Worm (Caenorhabditis elegans) whole organism, L2 larva: ENCODE data around the gene clec-186.

Experiments
- C34F6.9 ChIP-seq: fragments of 150-350 bp; optimal IDR thresholded peaks from 2 replicates; lab custom pipeline; 2014; ENCODE audit warnings: missing biosample characterization, missing genetic modification characterization
- F13H6.1 ChIP-seq: sonication (generic microtip); optimal IDR thresholded peaks from 2 replicates; lab custom pipeline; 2016; ENCODE audit warnings: missing genetic modification characterization, missing compliant biosample characterization
- R02D3.7 ChIP-seq: fragments of 150-350 bp; optimal IDR thresholded peaks from 2 replicates; lab custom pipeline; 2014; ENCODE audit warnings: missing biosample characterization, missing genetic modification characterization
- Y55F3AM.14 ChIP-seq: fragments of 200-800 bp; sonication (Bioruptor generic); optimal IDR thresholded peaks from 2 replicates; lab custom pipeline; 2018; ENCODE audit warnings: mild to moderate bottlenecking, missing genetic modification characterization, missing compliant biosample characterization
- ZK546.5 ChIP-seq: sonication (generic microtip); optimal IDR thresholded peaks from 2 replicates; lab custom pipeline; 2017; ENCODE audit warnings: missing biosample characterization, missing genetic modification characterization
- aly-2 ChIP-seq: fragments of 150-350 bp; optimal IDR thresholded peaks from 2 replicates; lab custom pipeline; 2014; ENCODE audit warnings: missing biosample characterization, missing genetic modification characterization
- blmp-1 ChIP-seq: sonication (generic microtip); optimal IDR thresholded peaks from 2 replicates; lab custom pipeline; 2017; ENCODE audit warnings: missing genetic modification characterization, mild to moderate bottlenecking, missing compliant biosample characterization, antibody characterized with exemption, moderate library complexity; ENCODE audit not compliant: insufficient read depth
- ceh-16 ChIP-seq: fragments of 150-350 bp; optimal IDR thresholded peaks from 2 replicates; lab custom pipeline; 2014; ENCODE audit warnings: missing biosample characterization, missing genetic modification characterization
- ceh-82 ChIP-seq: fragments of 150-350 bp; optimal IDR thresholded peaks from 2 replicates; lab custom pipeline; 2014; ENCODE audit warnings: missing biosample characterization, missing genetic modification characterization
- crh-2 ChIP-seq: sonication (generic microtip); optimal IDR thresholded peaks from 2 replicates; lab custom pipeline; 2017; ENCODE audit warnings: missing biosample characterization, missing genetic modification characterization
- elt-3 ChIP-seq: sonication (generic microtip); optimal IDR thresholded peaks from 2 replicates; lab custom pipeline; 2017; ENCODE audit warnings: missing biosample characterization, missing genetic modification characterization
- fos-1 ChIP-seq: fragments of 150-350 bp; optimal IDR thresholded peaks from 2 replicates; lab custom pipeline; 2014; ENCODE audit warnings: missing biosample characterization, missing genetic modification characterization
- gmeb-1 ChIP-seq: fragments of 150-350 bp; optimal IDR thresholded peaks from 2 replicates; lab custom pipeline; 2014; ENCODE audit warnings: missing biosample characterization, missing genetic modification characterization
- lin-11 ChIP-seq: fragments of 150-350 bp; sonication (generic microtip); optimal IDR thresholded peaks from 2 replicates; lab custom pipeline; 2014; ENCODE audit warnings: missing biosample characterization, missing genetic modification characterization, inconsistent platforms, mixed read lengths
- lin-13 ChIP-seq: fragments of 150-350 bp; optimal IDR thresholded peaks from 2 replicates; lab custom pipeline; 2014; ENCODE audit warnings: missing biosample characterization, missing genetic modification reagents, missing genetic modification characterization
- lin-39 ChIP-seq: fragments of 150-350 bp; optimal IDR thresholded peaks from 2 replicates; lab custom pipeline; 2014; ENCODE audit warnings: missing biosample characterization, missing genetic modification reagents, missing genetic modification characterization
- lsy-2 ChIP-seq, 2 experiments: fragments of 150-350 bp in 1 of 2; sonication (generic microtip) in 1 of 2; optimal IDR thresholded peaks; 2 replicates each; lab custom pipeline; 2014 to 2017; ENCODE audit warnings: missing biosample characterization in 2 of 2, missing genetic modification characterization in 2 of 2
- mab-5 ChIP-seq: fragments of 150-350 bp; optimal IDR thresholded peaks from 2 replicates; lab custom pipeline; 2014; ENCODE audit warnings: missing biosample characterization, missing genetic modification characterization
- mdl-1 ChIP-seq, 2 experiments: fragments of 150-350 bp in 1 of 2; sonication (generic microtip) in 1 of 2; optimal IDR thresholded peaks; 2 replicates each; lab custom pipeline; 2017; ENCODE audit warnings: missing biosample characterization in 2 of 2, missing genetic modification characterization in 2 of 2
- nhr-10 ChIP-seq: sonication (generic microtip); optimal IDR thresholded peaks from 2 replicates; lab custom pipeline; 2017; ENCODE audit warnings: missing biosample characterization, missing genetic modification characterization
- nhr-11 ChIP-seq: fragments of 150-350 bp; optimal IDR thresholded peaks from 2 replicates; lab custom pipeline; 2014; ENCODE audit warnings: missing biosample characterization, missing genetic modification characterization
- nhr-129 ChIP-seq: fragments of 150-350 bp; optimal IDR thresholded peaks from 2 replicates; lab custom pipeline; 2014; ENCODE audit warnings: missing biosample characterization, missing genetic modification characterization
- nhr-21 ChIP-seq: fragments of 150-350 bp; optimal IDR thresholded peaks from 2 replicates; lab custom pipeline; 2014; ENCODE audit warnings: missing biosample characterization, missing genetic modification characterization
- nhr-237 ChIP-seq: fragments of 150-350 bp; optimal IDR thresholded peaks from 2 replicates; lab custom pipeline; 2014; ENCODE audit warnings: missing biosample characterization, missing genetic modification characterization
- nhr-25 ChIP-seq: fragments of 150-350 bp; sonication (generic microtip); optimal IDR thresholded peaks from 3 replicates; lab custom pipeline; 2014; ENCODE audit warnings: missing biosample characterization, missing genetic modification characterization
- nhr-6 ChIP-seq: fragments of 150-350 bp; optimal IDR thresholded peaks from 2 replicates; lab custom pipeline; 2014; ENCODE audit warnings: missing biosample characterization, missing genetic modification characterization
- nhr-77 ChIP-seq: fragments of 150-350 bp; optimal IDR thresholded peaks from 2 replicates; lab custom pipeline; 2014; ENCODE audit warnings: missing biosample characterization, missing genetic modification characterization
- peb-1 ChIP-seq: fragments of 150-350 bp; optimal IDR thresholded peaks from 2 replicates; lab custom pipeline; 2014; ENCODE audit warnings: missing biosample characterization, missing genetic modification characterization
- sem-4 ChIP-seq: fragments of 150-350 bp; optimal IDR thresholded peaks from 2 replicates; lab custom pipeline; 2014; ENCODE audit warnings: missing biosample characterization, missing genetic modification reagents, missing genetic modification characterization
- skn-1 ChIP-seq: sonication (generic microtip); optimal IDR thresholded peaks from 2 replicates; lab custom pipeline; 2017; ENCODE audit warnings: missing biosample characterization, missing genetic modification characterization
- sma-3 ChIP-seq: sonication (generic microtip); optimal IDR thresholded peaks from 2 replicates; lab custom pipeline; 2016; ENCODE audit warnings: missing genetic modification reagents, missing genetic modification characterization, missing compliant biosample characterization
- sma-9 ChIP-seq, 2 experiments: fragments of 150-350 bp in 1 of 2; sonication (generic microtip) in 1 of 2; optimal IDR thresholded peaks; 2 replicates each; lab custom pipeline; 2014 to 2016; ENCODE audit warnings: missing genetic modification characterization in 2 of 2, mild to moderate bottlenecking in 1 of 2, missing biosample characterization in 1 of 2, missing compliant biosample characterization in 1 of 2, missing genetic modification reagents in 1 of 2, moderate library complexity in 1 of 2
- snpc-4 ChIP-seq: fragments of 150-350 bp; optimal IDR thresholded peaks from 2 replicates; lab custom pipeline; 2014; ENCODE audit warnings: missing biosample characterization, missing genetic modification characterization
- unc-39 ChIP-seq: fragments of 150-350 bp; optimal IDR thresholded peaks from 2 replicates; lab custom pipeline; 2014; ENCODE audit warnings: missing biosample characterization, missing genetic modification characterization
- unc-55 ChIP-seq: fragments of 150-350 bp; sonication (generic microtip); optimal IDR thresholded peaks from 3 replicates; lab custom pipeline; 2014; ENCODE audit warnings: missing biosample characterization, missing genetic modification reagents, missing genetic modification characterization
- unc-62 ChIP-seq: fragments of 150-350 bp; optimal IDR thresholded peaks from 2 replicates; lab custom pipeline; 2014; ENCODE audit warnings: missing biosample characterization, missing genetic modification reagents, missing genetic modification characterization
- zag-1 ChIP-seq: fragments of 150-350 bp; optimal IDR thresholded peaks from 2 replicates; lab custom pipeline; 2014; ENCODE audit warnings: missing biosample characterization, missing genetic modification characterization
- ztf-4 ChIP-seq: fragments of 150-350 bp; optimal IDR thresholded peaks from 2 replicates; lab custom pipeline; 2014; ENCODE audit warnings: missing biosample characterization, missing genetic modification characterization

clec-186 gene

ce11 chrIV:12840348-12840747 is 25.6 kb upstream of the clec-186 start (continued):
- peak; percentile 39 for TF ChIP-seq sem-4 (tag; lab: Kevin White, UChicago)
- no peak for TF ChIP-seq ceh-16 (tag; lab: Kevin White, UChicago)
- no peak for TF ChIP-seq nhr-77 (tag; lab: Kevin White, UChicago)
- no peak for TF ChIP-seq gmeb-1 (tag; lab: Kevin White, UChicago)
- TF ChIP-seq, all 48 proteins: peak for 7

- TF ChIP-seq elt-3 (no peak), ZK546.5 (tag; lab: Kevin White, UChicago) (no peak), Y55F3AM.14 (no peak), unc-55 (GFP tag; lab: Kevin White, UChicago) (no peak), nhr-237 (tag; lab: Kevin White, UChicago) (no peak), sma-9 (GFP tag; optimal IDR thresholded peaks at IDR 0.05; lab: Kevin White, UChicago) (no peak), sma-9 (tag; optimal IDR thresholded peaks at IDR 0.05; lab: Kevin White, UChicago) (no peak), skn-1 (no peak), unc-62 (GFP tag; lab: Kevin White, UChicago) (no peak), ceh-82 (no peak), fos-1 (tag; lab: Kevin White, UChicago) (no peak), lin-39 (tag; lab: Kevin White, UChicago) (no peak), R02D3.7 (tag; lab: Kevin White, UChicago) (no peak), nhr-129 (tag; lab: Kevin White, UChicago) (no peak), sma-3 (no peak), mdl-1 (tag; optimal IDR thresholded peaks at IDR 0.05; lab: Kevin White, UChicago) (no peak), nhr-25 (tag; lab: Kevin White, UChicago) (no peak), zag-1 (tag; lab: Kevin White, UChicago) (no peak), nhr-21 (no peak)
Measured at ce11 chrIV:12840873-12841272, 25.0 kb upstream of the clec-186 start.

DNA sequence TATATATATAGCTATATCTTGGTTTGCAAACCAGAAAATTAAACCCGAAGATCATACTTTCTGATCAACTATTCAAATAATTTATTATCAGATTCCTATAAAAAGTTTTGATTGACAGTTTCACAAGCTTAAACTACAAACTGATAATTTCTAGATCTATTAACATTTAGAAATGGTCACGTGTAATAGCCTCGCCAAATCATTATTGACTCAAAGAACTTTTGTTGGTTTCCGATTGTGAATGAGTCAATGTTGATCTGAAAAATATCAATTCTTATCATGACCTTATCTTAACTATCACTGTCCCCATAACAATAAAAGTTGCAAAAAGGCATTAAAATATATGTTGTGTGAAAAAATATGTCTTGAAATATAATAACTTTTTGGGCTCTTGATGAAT is 23.8 kb upstream of the clec-186 start:
- TF ChIP-seq unc-39 (tag; lab: Kevin White, UChicago): no peak
- TF ChIP-seq blmp-1 (tag; lab: Kevin White, UChicago): no peak
- peak; percentile 53 for TF ChIP-seq crh-2
- TF ChIP-seq nhr-21: no peak
- TF ChIP-seq fos-1 (tag; lab: Kevin White, UChicago): peak; percentile 85
- no peak for TF ChIP-seq F13H6.1 (tag; lab: Kevin White, UChicago)
- TF ChIP-seq C34F6.9: no peak
- no peak for TF ChIP-seq mdl-1 (tag; optimal IDR thresholded peaks at IDR 0.05; lab: Kevin White, UChicago)
- peak; percentile 71 for TF ChIP-seq skn-1
- peak; percentile 32 for TF ChIP-seq gmeb-1 (tag; lab: Kevin White, UChicago)
- peak in 1 of 2 experiments; percentile 8 for TF ChIP-seq lsy-2 (tag; optimal IDR thresholded peaks at IDR 0.05; lab: Kevin White, UChicago)
- no peak for TF ChIP-seq elt-3
- no peak for TF ChIP-seq lin-39 (tag; lab: Kevin White, UChicago)
- no peak for TF ChIP-seq peb-1 (tag; lab: Kevin White, UChicago)
- TF ChIP-seq nhr-6 (tag; lab: Kevin White, UChicago): no peak
- no peak for TF ChIP-seq aly-2 (tag; lab: Kevin White, UChicago)
- TF ChIP-seq ZK546.5 (tag; lab: Kevin White, UChicago): no peak
- peak; percentile 55 for TF ChIP-seq sma-9 (GFP tag; optimal IDR thresholded peaks at IDR 0.05; lab: Kevin White, UChicago)
- no peak for TF ChIP-seq sma-9 (tag; optimal IDR thresholded peaks at IDR 0.05; lab: Kevin White, UChicago)

DNA sequence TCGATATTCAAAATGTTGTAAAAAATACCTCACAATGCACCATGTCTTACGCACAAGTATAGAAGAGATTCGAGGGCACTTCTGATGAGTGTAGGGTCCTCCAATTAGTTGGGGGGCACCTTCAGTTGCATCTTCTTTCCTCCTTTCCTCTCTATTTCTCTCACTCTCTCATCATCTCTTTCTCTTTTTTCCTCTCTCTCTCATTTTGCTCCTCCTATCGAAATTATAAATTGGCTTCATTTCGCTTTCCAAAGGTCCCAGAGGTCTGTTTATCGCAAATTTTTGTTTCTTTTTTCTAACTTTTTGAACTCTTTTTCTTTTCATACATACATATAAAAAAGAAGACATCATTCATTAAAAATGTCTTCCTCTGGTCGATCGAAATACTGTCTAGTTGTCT is 23.0 kb upstream of the clec-186 start:
- TF ChIP-seq C34F6.9 (peak; percentile 18), lsy-2 (tag; optimal IDR thresholded peaks at IDR 0.05; lab: Kevin White, UChicago) (peak in 1 of 2 experiments; percentile 7), nhr-11 (tag; lab: Kevin White, UChicago) (no peak), snpc-4 (tag; lab: Kevin White, UChicago) (no peak), unc-39 (tag; lab: Kevin White, UChicago) (no peak)

DNA sequence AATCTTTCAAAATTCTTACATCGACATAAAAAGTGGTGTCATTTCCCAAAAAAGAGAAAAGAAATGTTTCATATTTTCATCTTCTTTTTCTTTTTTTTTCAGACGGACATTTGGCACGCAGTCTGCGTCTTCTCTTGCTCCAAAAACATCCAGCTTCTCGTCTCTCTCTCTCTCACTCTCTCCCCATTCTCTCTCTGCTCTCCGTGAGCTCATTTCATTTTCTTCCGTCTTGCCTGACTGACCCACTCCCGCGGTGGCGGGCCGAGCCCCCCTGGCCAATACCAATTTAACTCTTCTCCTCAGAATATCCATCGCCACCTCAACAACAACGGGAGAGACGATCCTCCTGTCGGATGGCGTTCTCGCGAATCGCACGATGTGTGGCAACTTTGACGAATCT is 20.3 kb upstream of the clec-186 start, which contains the start of gene txt-19:
TSS of gene txt-19 (plus strand) at position 304 of the 400 bp plus-strand sequence.
- TF ChIP-seq peb-1 (tag; lab: Kevin White, UChicago): no peak
- TF ChIP-seq F13H6.1 (tag; lab: Kevin White, UChicago): peak; percentile 28
- TF ChIP-seq C34F6.9: peak; percentile 41
- TF ChIP-seq blmp-1 (tag; lab: Kevin White, UChicago): no peak
- peak; percentile 44 for TF ChIP-seq unc-55 (GFP tag; lab: Kevin White, UChicago)
- TF ChIP-seq lsy-2 (tag; optimal IDR thresholded peaks at IDR 0.05; lab: Kevin White, UChicago): peak in 1 of 2 experiments; percentile 18
- TF ChIP-seq lin-11 (tag; lab: Kevin White, UChicago): peak; percentile 6
- TF ChIP-seq ztf-4 (tag; lab: Kevin White, UChicago): no peak
- TF ChIP-seq sma-9 (GFP tag; optimal IDR thresholded peaks at IDR 0.05; lab: Kevin White, UChicago): peak; percentile 30
- no peak for TF ChIP-seq sma-9 (tag; optimal IDR thresholded peaks at IDR 0.05; lab: Kevin White, UChicago)
- TF ChIP-seq unc-39 (tag; lab: Kevin White, UChicago): no peak
- peak; percentile 8 for TF ChIP-seq lin-13 (GFP tag; lab: Kevin White, UChicago)
- peak; percentile 12 for TF ChIP-seq crh-2
- no peak for TF ChIP-seq mab-5 (tag; lab: Kevin White, UChicago)
- TF ChIP-seq unc-62 (GFP tag; lab: Kevin White, UChicago): no peak
- TF ChIP-seq nhr-129 (tag; lab: Kevin White, UChicago): peak; percentile 18
- no peak for TF ChIP-seq lin-39 (tag; lab: Kevin White, UChicago)
- no peak for TF ChIP-seq nhr-10
